Fruit fly (Drosophila melanogaster) whole organism, prepupa: ENCODE results near the gene CG13607.

Source experiments
- Blimp-1 ChIP-seq: fragments of 200-800 bp; sonication (Bioruptor generic); optimal IDR thresholded peaks from 3 replicates; lab custom pipeline; 2017; ENCODE audit warnings: missing biosample characterization, missing genetic modification characterization, mild to moderate bottlenecking, moderate library complexity, missing genetic modification reagents
- CG10631 ChIP-seq: fragments of 200-800 bp; sonication (Bioruptor generic); optimal IDR thresholded peaks from 2 replicates; lab custom pipeline; 2016; ENCODE audit warnings: missing biosample characterization, missing genetic modification characterization
- CG10669 ChIP-seq: fragments of 200-800 bp; sonication (Bioruptor generic); optimal IDR thresholded peaks from 3 replicates; lab custom pipeline; 2018; ENCODE audit warnings: missing biosample characterization, mild to moderate bottlenecking, missing genetic modification characterization, moderate library complexity
- CG11294 ChIP-seq: fragments of 200-800 bp; sonication (Bioruptor generic); IDR thresholded peaks from 2 replicates; pipeline ENCODE4 v1.3.6; 2022; ENCODE audit warnings: missing biosample characterization, missing genetic modification characterization
- CG11762 ChIP-seq: fragments of 200-800 bp; sonication (Bioruptor generic); optimal IDR thresholded peaks from 3 replicates; lab custom pipeline; 2016; ENCODE audit warnings: missing biosample characterization, missing genetic modification characterization; ENCODE audit not compliant: insufficient read depth
- CG11902 ChIP-seq: fragments of 200-800 bp; sonication (Bioruptor generic); optimal IDR thresholded peaks from 3 replicates; lab custom pipeline; 2016; ENCODE audit warnings: missing biosample characterization, missing genetic modification characterization
- CG15336 ChIP-seq: fragments of 200-800 bp; sonication (Bioruptor generic); IDR thresholded peaks from 2 replicates; pipeline ENCODE4 v1.3.6; 2022; ENCODE audit warnings: missing biosample characterization, missing genetic modification characterization
- CG1621 ChIP-seq: fragments of 200-800 bp; sonication (Bioruptor generic); optimal IDR thresholded peaks from 3 replicates; lab custom pipeline; 2018; ENCODE audit warnings: missing biosample characterization, mild to moderate bottlenecking, missing genetic modification characterization
- CG16779 ChIP-seq: fragments of 200-800 bp; sonication (Bioruptor generic); optimal IDR thresholded peaks from 3 replicates; lab custom pipeline; 2017; ENCODE audit warnings: missing biosample characterization, mild to moderate bottlenecking, missing genetic modification characterization
- CG3032 ChIP-seq: fragments of 200-800 bp; optimal IDR thresholded peaks from 2 replicates; lab custom pipeline; 2019; ENCODE audit warnings: missing biosample characterization, mild to moderate bottlenecking, missing genetic modification characterization, moderate library complexity
- CG31627 ChIP-seq: fragments of 200-800 bp; sonication (Bioruptor generic); optimal IDR thresholded peaks from 3 replicates; lab custom pipeline; 2016; ENCODE audit warnings: missing biosample characterization, missing genetic modification characterization
- CG32006 ChIP-seq: fragments of 200-800 bp; sonication (Bioruptor generic); optimal IDR thresholded peaks from 3 replicates; lab custom pipeline; 2017; ENCODE audit warnings: missing biosample characterization, mild to moderate bottlenecking, missing genetic modification characterization
- CG34406 ChIP-seq: fragments of 200-800 bp; sonication (Bioruptor generic); optimal IDR thresholded peaks from 3 replicates; lab custom pipeline; 2016; ENCODE audit warnings: missing biosample characterization, missing genetic modification characterization
- CG3919 ChIP-seq: fragments of 200-800 bp; sonication (Bioruptor generic); optimal IDR thresholded peaks from 3 replicates; lab custom pipeline; 2016; ENCODE audit warnings: missing biosample characterization, missing genetic modification characterization
- CG6163 ChIP-seq: fragments of 200-800 bp; sonication (Bioruptor generic); IDR thresholded peaks from 3 replicates; pipeline ENCODE4 v1.3.6; 2022; ENCODE audit warnings: missing biosample characterization, missing genetic modification characterization
- CG6792 ChIP-seq: fragments of 200-800 bp; sonication (Bioruptor generic); optimal IDR thresholded peaks from 3 replicates; lab custom pipeline; 2016; ENCODE audit warnings: missing biosample characterization, missing genetic modification characterization
- CG6808 ChIP-seq: fragments of 200-800 bp; sonication (Bioruptor generic); optimal IDR thresholded peaks from 3 replicates; lab custom pipeline; 2017; ENCODE audit warnings: missing biosample characterization, missing genetic modification characterization, mild to moderate bottlenecking, moderate library complexity, missing genetic modification reagents
- CG7368 ChIP-seq: fragments of 200-800 bp; sonication (Bioruptor generic); optimal IDR thresholded peaks from 3 replicates; lab custom pipeline; 2016; ENCODE audit warnings: missing biosample characterization, missing genetic modification characterization
- CG8119 ChIP-seq: fragments of 200-800 bp; sonication (Bioruptor generic); IDR thresholded peaks from 3 replicates; pipeline ENCODE4 v1.3.6; 2022; ENCODE audit warnings: missing biosample characterization, missing genetic modification characterization
- CG8319 ChIP-seq: fragments of 200-800 bp; sonication (Bioruptor generic); optimal IDR thresholded peaks from 3 replicates; lab custom pipeline; 2016; ENCODE audit warnings: missing biosample characterization, missing genetic modification characterization
- CG8632 ChIP-seq: fragments of 200-800 bp; sonication (Bioruptor generic); optimal IDR thresholded peaks from 3 replicates; lab custom pipeline; 2016; ENCODE audit warnings: missing biosample characterization, missing genetic modification characterization
- CG9139 ChIP-seq: fragments of 200-800 bp; sonication (Bioruptor generic); optimal IDR thresholded peaks from 3 replicates; lab custom pipeline; 2017; ENCODE audit warnings: missing biosample characterization, mild to moderate bottlenecking, missing genetic modification characterization
- Eip75B ChIP-seq: fragments of 200-800 bp; sonication (Bioruptor generic); optimal IDR thresholded peaks from 3 replicates; lab custom pipeline; 2016; ENCODE audit warnings: missing biosample characterization, missing genetic modification characterization
- Eip78C ChIP-seq: fragments of 200-800 bp; sonication (Bioruptor generic); peaks from one replicate; lab custom pipeline; 2016; ENCODE audit warnings: missing biosample characterization, missing genetic modification characterization
- Eip93F ChIP-seq: fragments of 200-800 bp; sonication (Bioruptor generic); optimal IDR thresholded peaks from 2 replicates; lab custom pipeline; 2016; ENCODE audit warnings: missing biosample characterization, mild to moderate bottlenecking, missing genetic modification characterization
- Ets96B ChIP-seq: fragments of 200-800 bp; optimal IDR thresholded peaks from 2 replicates; lab custom pipeline; 2019; ENCODE audit warnings: missing biosample characterization, mild to moderate bottlenecking, missing genetic modification characterization, moderate library complexity
- Gug ChIP-seq: fragments of 200-800 bp; sonication (Bioruptor generic); IDR thresholded peaks from 2 replicates; pipeline ENCODE4 v1.3.6; 2022; ENCODE audit warnings: missing biosample characterization, missing genetic modification characterization
- Hr39 ChIP-seq: fragments of 200-800 bp; sonication (Bioruptor generic); optimal IDR thresholded peaks from 2 replicates; lab custom pipeline; 2016; ENCODE audit warnings: missing biosample characterization, missing genetic modification characterization
- Hr4 ChIP-seq: fragments of 200-800 bp; sonication (Bioruptor generic); optimal IDR thresholded peaks from 3 replicates; lab custom pipeline; 2016; ENCODE audit warnings: missing biosample characterization, missing genetic modification characterization
- Lpt ChIP-seq: fragments of 200-800 bp; sonication (Bioruptor generic); optimal IDR thresholded peaks from 3 replicates; lab custom pipeline; 2016; ENCODE audit warnings: missing biosample characterization, missing genetic modification characterization
- OdsH ChIP-seq: fragments of 200-800 bp; sonication (Bioruptor generic); optimal IDR thresholded peaks from 3 replicates; lab custom pipeline; 2016; ENCODE audit warnings: missing biosample characterization, missing genetic modification characterization
- Sox15 ChIP-seq: fragments of 200-800 bp; sonication (Bioruptor generic); optimal IDR thresholded peaks from 3 replicates; lab custom pipeline; 2016; ENCODE audit warnings: missing biosample characterization, missing genetic modification characterization
- achi ChIP-seq: fragments of 200-800 bp; sonication (Bioruptor generic); optimal IDR thresholded peaks from 3 replicates; lab custom pipeline; 2016; ENCODE audit warnings: missing biosample characterization, missing genetic modification characterization
- acj6 ChIP-seq: fragments of 200-800 bp; sonication (Bioruptor generic); optimal IDR thresholded peaks from 3 replicates; lab custom pipeline; 2016; ENCODE audit warnings: missing biosample characterization, missing genetic modification characterization
- cyc ChIP-seq: fragments of 200-800 bp; sonication (Bioruptor generic); optimal IDR thresholded peaks from 3 replicates; lab custom pipeline; 2016; ENCODE audit warnings: missing biosample characterization, missing genetic modification characterization
- dac ChIP-seq: fragments of 200-800 bp; sonication (Bioruptor generic); optimal IDR thresholded peaks from 2 replicates; lab custom pipeline; 2017; ENCODE audit warnings: missing biosample characterization, mild to moderate bottlenecking, missing genetic modification characterization
- dsx ChIP-seq: fragments of 200-800 bp; optimal IDR thresholded peaks from 3 replicates; lab custom pipeline; 2019; ENCODE audit warnings: missing biosample characterization, mild to moderate bottlenecking, missing genetic modification characterization, moderate library complexity; ENCODE audit not compliant: poor library complexity, severe bottlenecking
- esn ChIP-seq: fragments of 200-800 bp; sonication (Bioruptor generic); optimal IDR thresholded peaks from 2 replicates; lab custom pipeline; 2016; ENCODE audit warnings: missing biosample characterization, mild to moderate bottlenecking, missing genetic modification characterization, moderate library complexity
- fd59A ChIP-seq: fragments of 200-800 bp; sonication (Bioruptor generic); optimal IDR thresholded peaks from 2 replicates; lab custom pipeline; 2017; ENCODE audit warnings: missing biosample characterization, mild to moderate bottlenecking, missing genetic modification characterization, missing genetic modification reagents
- fd85E ChIP-seq: fragments of 200-800 bp; sonication (Bioruptor generic); optimal IDR thresholded peaks from 3 replicates; lab custom pipeline; 2016; ENCODE audit warnings: missing biosample characterization, missing genetic modification characterization
- fkh ChIP-seq: fragments of 200-800 bp; sonication (Bioruptor generic); optimal IDR thresholded peaks from 3 replicates; lab custom pipeline; 2017; ENCODE audit warnings: missing biosample characterization, mild to moderate bottlenecking, missing genetic modification characterization, moderate library complexity
- lz ChIP-seq: fragments of 200-800 bp; sonication (Bioruptor generic); optimal IDR thresholded peaks from 3 replicates; lab custom pipeline; 2016; ENCODE audit warnings: missing biosample characterization, missing genetic modification characterization
- net ChIP-seq: fragments of 200-800 bp; sonication (Bioruptor generic); optimal IDR thresholded peaks from 3 replicates; lab custom pipeline; 2016; ENCODE audit warnings: missing biosample characterization, missing genetic modification characterization
- pdm3 ChIP-seq: fragments of 200-800 bp; sonication (Bioruptor generic); optimal IDR thresholded peaks from 3 replicates; lab custom pipeline; 2016; ENCODE audit warnings: missing biosample characterization, missing genetic modification characterization
- salr ChIP-seq, 2 experiments: fragments of 200-800 bp; sonication (Bioruptor generic); optimal IDR thresholded peaks; 3 replicates each; lab custom pipeline; 2016 to 2018; ENCODE audit warnings: missing biosample characterization in 2 of 2, missing genetic modification characterization in 2 of 2, mild to moderate bottlenecking in 1 of 2
- spab ChIP-seq: fragments of 200-800 bp; sonication (Bioruptor generic); optimal IDR thresholded peaks from 2 replicates; lab custom pipeline; 2017; ENCODE audit warnings: missing biosample characterization, mild to moderate bottlenecking, missing genetic modification characterization, missing genetic modification reagents
- ss ChIP-seq, 2 experiments: fragments of 200-800 bp; sonication (Bioruptor generic); optimal IDR thresholded peaks; 2 replicates in 1 of 2; 3 replicates in 1 of 2; lab custom pipeline; 2017 to 2018; ENCODE audit warnings: mild to moderate bottlenecking in 2 of 2, missing biosample characterization in 2 of 2, missing genetic modification characterization in 2 of 2, moderate library complexity in 1 of 2
- svp ChIP-seq: fragments of 200-800 bp; sonication (Bioruptor generic); peaks from one replicate; lab custom pipeline; 2016; ENCODE audit warnings: missing biosample characterization, missing genetic modification characterization
- topi ChIP-seq: fragments of 200-800 bp; sonication (Bioruptor generic); optimal IDR thresholded peaks from 3 replicates; lab custom pipeline; 2016; ENCODE audit warnings: missing biosample characterization, missing genetic modification characterization

The CG13607 gene

DNA sequence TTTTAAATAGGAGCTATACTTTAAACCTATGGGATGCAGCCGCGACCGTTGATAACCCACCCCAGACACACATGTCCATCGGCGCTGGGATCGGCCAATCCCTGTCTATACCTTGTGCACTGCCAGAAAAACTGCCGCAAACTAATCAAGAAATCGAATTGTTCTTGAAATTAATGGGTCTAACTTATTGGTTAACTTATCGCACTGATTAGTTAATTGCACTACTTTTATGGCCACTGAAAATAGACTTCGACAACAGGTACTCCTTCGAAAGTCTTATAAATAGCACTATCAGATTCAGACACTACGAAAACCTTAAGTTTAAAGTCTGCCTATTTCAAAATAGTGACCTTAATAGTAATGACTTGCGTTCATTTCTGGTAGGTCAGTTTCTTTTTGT is at the start of gene CG13607:
TSS of gene CG13607 (minus strand) at position 143 of the 400 bp plus-strand sequence.
- TF ChIP-seq CG11294 (GFP tag; lab: Robert Waterston, UW) (no peak), svp (GFP tag; lab: Kevin White, UChicago) (peak; percentile 89), CG32006 (peak; percentile 45), Eip78C (peak; percentile 67), esn (GFP tag; lab: Kevin White, UChicago) (peak; percentile 1)
- TF ChIP-seq, all 60 proteins: peak for 4

DNA sequence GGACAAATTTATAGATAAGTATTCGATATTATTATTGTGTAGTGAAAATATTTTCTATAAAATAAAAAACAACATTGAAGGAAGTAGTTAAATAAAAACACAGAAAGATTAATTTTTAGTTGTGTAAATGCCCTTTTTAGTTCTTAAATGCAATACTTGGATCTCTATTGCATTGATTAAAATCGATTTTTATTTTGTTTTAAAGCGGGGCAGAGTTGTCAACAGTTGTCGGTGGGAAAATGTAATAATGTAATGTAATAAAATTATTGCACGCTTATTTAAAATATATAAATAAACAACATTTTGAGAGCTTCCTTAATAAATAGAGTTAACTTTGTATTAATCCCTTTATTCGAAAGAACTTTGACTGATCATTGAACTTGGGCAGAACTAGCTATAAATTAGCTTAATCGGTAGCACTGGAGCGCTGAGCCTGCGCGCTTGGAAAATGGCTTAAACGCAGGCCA is 47.5 kb upstream of the CG13607 start, which contains the start of gene Apc2:
TSS of gene Apc2 (plus strand) at position 411 of the 467 bp plus-strand sequence.
- TF ChIP-seq spab (no peak), Eip93F (GFP tag; lab: Kevin White, UChicago) (no peak), CG11762 (no peak), Hr39 (peak; percentile 61), CG6163 (GFP tag; lab: Robert Waterston, UW) (peak; percentile 71), CG10669 (no peak), Eip78C (peak; percentile 91), CG8632 (GFP tag; lab: Kevin White, UChicago) (peak; percentile 37), Eip75B (GFP tag; lab: Kevin White, UChicago) (peak; percentile 61), CG34406 (GFP tag; lab: Kevin White, UChicago) (peak; percentile 57), CG15336 (GFP tag; lab: Robert Waterston, UW) (peak; percentile 56), lz (GFP tag; lab: Kevin White, UChicago) (peak; percentile 76), fkh (GFP tag; lab: Kevin White, UChicago) (no peak), CG3032 (tag; lab: Kevin White, UChicago) (peak; percentile 64), CG3919 (GFP tag; lab: Kevin White, UChicago) (peak; percentile 58), ss (GFP tag; optimal IDR thresholded peaks at IDR 0.05; lab: Kevin White, UChicago) (peak in 1 of 2 experiments; percentile 13), cyc (GFP tag; lab: Kevin White, UChicago) (peak; percentile 56), CG11294 (GFP tag; lab: Robert Waterston, UW) (no peak), net (GFP tag; lab: Kevin White, UChicago) (peak; percentile 52), topi (GFP tag; lab: Kevin White, UChicago) (peak; percentile 60), svp (GFP tag; lab: Kevin White, UChicago) (no peak), achi (GFP tag; lab: Kevin White, UChicago) (peak; percentile 62), acj6 (GFP tag; lab: Kevin White, UChicago) (peak; percentile 60), fd85E (GFP tag; lab: Kevin White, UChicago) (no peak), CG9139 (no peak), CG16779 (no peak), pdm3 (peak; percentile 63), CG31627 (GFP tag; lab: Kevin White, UChicago) (peak; percentile 42), Lpt (GFP tag; lab: Kevin White, UChicago) (peak; percentile 36), CG7368 (no peak), CG32006 (peak; percentile 69), CG1621 (tag; lab: Kevin White, UChicago) (no peak), CG6808 (GFP tag; lab: Kevin White, UChicago) (no peak), Blimp-1 (no peak), Gug (GFP tag; lab: Robert Waterston, UW) (peak; percentile 45; the same call in 1 of the 2 replicates), dsx (GFP tag; lab: Kevin White, UChicago) (peak; percentile 56), esn (GFP tag; lab: Kevin White, UChicago) (peak; percentile 75), dac (GFP tag; lab: Kevin White, UChicago) (no peak), Hr4 (GFP tag; lab: Kevin White, UChicago) (peak; percentile 74), CG11902 (peak; percentile 32), Ets96B (peak; percentile 56), fd59A (GFP tag; lab: Kevin White, UChicago) (no peak), CG8319 (GFP tag; lab: Kevin White, UChicago) (no peak), OdsH (GFP tag; lab: Kevin White, UChicago) (peak; percentile 70), CG10631 (GFP tag; lab: Kevin White, UChicago) (peak; percentile 69), Sox15 (no peak), CG8119 (GFP tag; lab: Robert Waterston, UW) (no peak), CG6792 (peak; percentile 49), salr (GFP tag; optimal IDR thresholded peaks at IDR 0.05; lab: Kevin White, UChicago) (peak in 1 of 2 experiments; percentile 30)
